Fruit fly (Drosophila melanogaster): ENCODE measurements around the gene ATPsynE.

Gene ATPsynE

dm6 chr3R:14283754-14284421 is 42.9 kb upstream of the ATPsynE start (continued):
- TF ChIP-seq lmd (GFP tag; IDR thresholded peaks at IDR 0.05) (no peak), CG15514 (GFP tag; optimal IDR thresholded peaks at IDR 0.05) (peak; percentile 93), gro (GFP tag; optimal IDR thresholded peaks at IDR 0.05) (peak; percentile 94), grn (GFP tag; optimal IDR thresholded peaks at IDR 0.05) (peak; percentile 87), CG7745 (tag; optimal IDR thresholded peaks at IDR 0.05) (peak; percentile 83), caup (GFP tag; optimal IDR thresholded peaks at IDR 0.05; ENCODE audit: severe bottlenecking) (peak; percentile 99), CG12155 (GFP tag; optimal IDR thresholded peaks at IDR 0.05) (peak; percentile 97), aop (GFP tag; IDR thresholded peaks at IDR 0.05) (no peak), CG6654 (GFP tag; optimal IDR thresholded peaks at IDR 0.05) (peak; percentile 90), Bteb2 (GFP tag; optimal IDR thresholded peaks at IDR 0.05) (peak; percentile 97), CTCF (GFP tag; optimal IDR thresholded peaks at IDR 0.05) (peak; percentile 73), klu (GFP tag; IDR thresholded peaks at IDR 0.05) (no peak), tap (tag; optimal IDR thresholded peaks at IDR 0.05) (peak; percentile 98), nmo (GFP tag; optimal IDR thresholded peaks at IDR 0.05) (peak; percentile 99), Doc3 (GFP tag; IDR thresholded peaks at IDR 0.05; ENCODE audit: partially characterized antibody) (no peak), ttk (GFP tag; IDR thresholded peaks at IDR 0.05) (no peak), CG7963 (GFP tag; IDR thresholded peaks at IDR 0.05; ENCODE audit: partially characterized antibody) (no peak), onecut (GFP tag; IDR thresholded peaks at IDR 0.05) (peak; percentile 96), gt (GFP tag; IDR thresholded peaks at IDR 0.05) (no peak), CG30020 (tag; optimal IDR thresholded peaks at IDR 0.05) (peak; percentile 86), row (GFP tag; IDR thresholded peaks at IDR 0.05) (no peak), CG16815 (GFP tag; optimal IDR thresholded peaks at IDR 0.05) (peak; percentile 98), salm (tag; optimal IDR thresholded peaks at IDR 0.05) (peak; percentile 98), bcd (GFP tag; optimal IDR thresholded peaks at IDR 0.05) (peak; percentile 99), pita (GFP tag; optimal IDR thresholded peaks at IDR 0.05) (no peak), rib (GFP tag; IDR thresholded peaks at IDR 0.05) (no peak), Hmx (GFP tag; optimal IDR thresholded peaks at IDR 0.05) (peak; percentile 90), CG12744 (GFP tag; optimal IDR thresholded peaks at IDR 0.05) (peak; percentile 96), ftz-f1 (GFP tag; optimal IDR thresholded peaks at IDR 0.05) (peak; percentile 49), psq (GFP tag; optimal IDR thresholded peaks at IDR 0.05) (peak; percentile 94), chm (GFP tag; IDR thresholded peaks at IDR 0.05) (no peak), zfh1 (GFP tag; IDR thresholded peaks at IDR 0.05) (no peak), disco-r (GFP tag; optimal IDR thresholded peaks at IDR 0.05) (peak; percentile 90), CG12391 (tag; optimal IDR thresholded peaks at IDR 0.05) (peak; percentile 99), Hmr (GFP tag; optimal IDR thresholded peaks at IDR 0.05) (peak; percentile 99), Opbp (GFP tag; IDR thresholded peaks at IDR 0.05; ENCODE audit: partially characterized antibody) (no peak), Awh (GFP tag; IDR thresholded peaks at IDR 0.05) (no peak), CG9215 (GFP tag; IDR thresholded peaks at IDR 0.05) (no peak), CG9797 (GFP tag; optimal IDR thresholded peaks at IDR 0.05) (peak; percentile 26), bowl (GFP tag; IDR thresholded peaks at IDR 0.05) (no peak), PHDP (tag; optimal IDR thresholded peaks at IDR 0.05) (peak; percentile 99), CG32772 (GFP tag; IDR thresholded peaks at IDR 0.05) (no peak), Aef1 (GFP tag; IDR thresholded peaks at IDR 0.05) (no peak), sisA (GFP tag; IDR thresholded peaks at IDR 0.05) (no peak), CG34224 (GFP tag; IDR thresholded peaks at IDR 0.05; ENCODE audit: partially characterized antibody) (no peak), HHEX (GFP tag; optimal IDR thresholded peaks at IDR 0.05) (peak; percentile 98), B-H2 (GFP tag; optimal IDR thresholded peaks at IDR 0.05) (peak; percentile 94), ind (GFP tag; optimal IDR thresholded peaks at IDR 0.05) (peak; percentile 98), org-1 (GFP tag; optimal IDR thresholded peaks at IDR 0.05) (peak; percentile 97), chif (GFP tag; optimal IDR thresholded peaks at IDR 0.05) (peak; percentile 94 to 97), HLHmδ (GFP tag; optimal IDR thresholded peaks at IDR 0.05) (no peak)
